Worm (Caenorhabditis elegans): ENCODE data around the gene mdt-15.

The mdt-15 gene

DNA sequence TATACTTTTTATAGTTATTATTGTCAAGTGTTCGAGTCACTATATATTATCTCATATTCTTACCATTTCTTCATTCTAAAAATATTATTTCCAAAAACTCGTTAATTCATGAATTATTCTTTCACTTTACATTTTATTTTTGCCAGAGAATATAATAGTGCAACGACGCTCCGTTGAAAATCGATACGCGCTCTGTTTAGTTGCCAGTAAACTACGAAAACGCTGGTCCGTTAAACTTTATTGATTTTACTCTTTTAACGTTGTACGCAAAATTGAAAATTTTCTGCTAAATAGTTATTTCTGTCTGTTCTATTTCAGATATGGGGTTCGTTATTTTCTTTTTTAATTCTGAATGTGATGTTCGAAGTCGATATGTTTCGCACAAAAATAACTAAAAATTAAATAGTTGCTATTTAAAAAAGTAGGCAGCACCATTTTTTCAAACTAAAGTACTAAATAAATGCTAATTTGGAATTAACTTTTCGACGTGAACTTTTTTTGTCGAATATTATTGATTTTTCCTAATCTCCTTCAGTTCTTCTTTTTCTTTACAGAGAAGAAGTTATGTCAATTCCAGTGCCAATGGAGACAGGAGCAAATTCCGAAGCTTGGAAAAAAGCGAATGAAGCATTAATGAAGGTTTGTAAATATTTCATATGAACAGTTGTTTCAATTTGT lies 45.9 kb upstream of the mdt-15 start, which contains the start of gene hpo-10 (continued):
- no peak for TF ChIP-seq nhr-10 (tag; optimal IDR thresholded peaks at IDR 0.05)
- no peak for TF ChIP-seq attf-4 (tag; optimal IDR thresholded peaks at IDR 0.05)
- no peak for TF ChIP-seq egl-43 (GFP tag; IDR thresholded peaks at IDR 0.05)
- no peak for TF ChIP-seq dmd-9 (GFP tag; IDR thresholded peaks at IDR 0.05)
- peak in 1 of 2 experiments; percentile 65 for TF ChIP-seq lsy-2 (tag; optimal IDR thresholded peaks at IDR 0.05)
- TF ChIP-seq skn-1 (tag; optimal IDR thresholded peaks at IDR 0.05), result no peak
- TF ChIP-seq daf-8 (GFP tag; IDR thresholded peaks at IDR 0.05), result no peak
- TF ChIP-seq mep-1 (tag; optimal IDR thresholded peaks at IDR 0.05), result peak; percentile 32
- TF ChIP-seq nhr-6 (tag; optimal IDR thresholded peaks at IDR 0.05), result peak; percentile 43
- no peak for TF ChIP-seq pha-4 (GFP tag; IDR thresholded peaks at IDR 0.05)
- no peak for TF ChIP-seq pha-4 (tag; optimal IDR thresholded peaks at IDR 0.05)
- TF ChIP-seq T20F7.1 (GFP tag; optimal IDR thresholded peaks at IDR 0.05), result peak; percentile 89
- TF ChIP-seq lir-3 (tag; optimal IDR thresholded peaks at IDR 0.05), result no peak
- no peak for TF ChIP-seq nhr-41 (GFP tag; IDR thresholded peaks at IDR 0.05)
- no peak for TF ChIP-seq zfp-2 (tag; optimal IDR thresholded peaks at IDR 0.05)
- no peak for TF ChIP-seq ztf-7 (tag; optimal IDR thresholded peaks at IDR 0.05)
- peak; percentile 37; the same call in 1 of the 2 replicates for TF ChIP-seq lin-38 (GFP tag; IDR thresholded peaks at IDR 0.05)

DNA sequence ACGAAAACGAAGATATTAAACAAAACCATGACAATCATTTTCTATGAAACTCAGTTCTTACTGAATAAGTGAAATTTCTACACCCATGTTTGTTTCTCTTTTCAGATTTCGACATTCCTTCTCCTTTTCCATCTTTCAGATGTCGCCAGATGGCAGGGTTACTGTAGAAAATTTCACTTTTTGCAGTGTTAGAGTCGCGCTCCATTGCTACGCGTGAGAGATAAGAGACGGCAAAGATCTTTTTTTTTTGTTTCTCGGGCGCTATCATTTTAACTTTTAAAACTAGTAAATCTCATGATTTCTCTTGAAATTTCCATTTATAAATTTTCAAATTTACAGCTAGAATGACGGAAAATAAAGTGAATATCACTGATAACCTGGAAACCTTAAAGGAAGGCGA lies 44.7 kb upstream of the mdt-15 start, which contains the start of the genes mig-21 and F01F1.2:
TSS of gene mig-21 (minus strand) at position 166 of the 400 bp plus-strand sequence.
TSS of gene F01F1.2 (plus strand) at position 340 of the 400 bp plus-strand sequence.
- no peak for TF ChIP-seq nhr-41 (GFP tag; IDR thresholded peaks at IDR 0.05)
- peak in 1 of 2 experiments; percentile 75 for TF ChIP-seq lsy-2 (tag; optimal IDR thresholded peaks at IDR 0.05)
- TF ChIP-seq lin-38 (GFP tag; IDR thresholded peaks at IDR 0.05), result peak; percentile 49; the same call in 1 of the 2 replicates
- TF ChIP-seq aly-2 (tag; optimal IDR thresholded peaks at IDR 0.05), result no peak
- peak; percentile 31 for TF ChIP-seq mes-2 (tag; optimal IDR thresholded peaks at IDR 0.05; ENCODE audit: poor library complexity, severe bottlenecking)

DNA sequence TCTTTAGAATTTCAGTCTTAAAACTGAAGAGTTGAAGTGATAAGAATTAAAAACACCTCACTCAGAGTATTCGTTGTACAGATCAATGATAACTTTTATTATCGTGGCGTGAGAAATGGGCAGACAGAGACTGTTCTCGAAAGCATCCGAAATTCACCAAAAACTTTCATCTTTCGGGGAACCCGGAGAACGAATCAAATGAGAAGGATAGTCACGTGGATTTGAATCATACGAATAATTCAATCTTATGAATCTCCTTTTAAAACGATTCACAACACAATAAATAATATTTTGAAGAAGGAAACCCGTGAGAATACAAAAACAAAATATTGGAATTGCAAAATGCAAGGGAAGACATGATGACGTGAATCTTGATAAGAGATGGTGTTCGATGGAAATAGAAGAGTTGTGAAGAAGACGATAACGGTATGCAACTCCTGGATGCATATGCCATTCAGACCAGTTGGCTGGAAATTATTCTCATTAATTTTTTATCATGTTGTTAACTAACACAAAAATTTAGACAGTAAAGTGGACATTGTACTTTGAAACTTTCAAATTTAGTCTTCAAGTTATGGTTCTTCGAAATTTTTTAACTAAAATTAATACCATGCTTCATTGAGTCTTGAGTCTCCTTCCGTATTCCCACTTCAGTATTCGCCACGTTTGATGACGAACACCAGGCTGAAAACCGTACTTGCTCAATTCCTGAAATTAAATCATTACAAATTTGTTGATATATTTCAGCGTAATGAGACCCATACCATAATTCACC lies 43.5 kb upstream of the mdt-15 start:
- TF ChIP-seq rbr-2 (tag; optimal IDR thresholded peaks at IDR 0.05), result no peak
- no peak for TF ChIP-seq saeg-2 (GFP tag; IDR thresholded peaks at IDR 0.05)
- no peak for TF ChIP-seq lin-29 (GFP tag; IDR thresholded peaks at IDR 0.05)
- TF ChIP-seq snpc-4 (tag; optimal IDR thresholded peaks at IDR 0.05), result no peak
- no peak for TF ChIP-seq daf-16 (GFP tag; optimal IDR thresholded peaks at IDR 0.05)
- TF ChIP-seq daf-16 (tag; optimal IDR thresholded peaks at IDR 0.05), result peak; percentile 61
- no peak for TF ChIP-seq nhr-77 (tag; optimal IDR thresholded peaks at IDR 0.05)
- peak; percentile 80 for TF ChIP-seq dve-1 (tag; optimal IDR thresholded peaks at IDR 0.05; ENCODE audit: insufficient read depth)
- TF ChIP-seq tra-1 (GFP tag; IDR thresholded peaks at IDR 0.05), result no peak
- peak in 1 of 2 experiments; percentile 72 for TF ChIP-seq unc-62 (GFP tag; optimal IDR thresholded peaks at IDR 0.05 in 1 of 2)
- no peak for TF ChIP-seq unc-62 (tag; optimal IDR thresholded peaks at IDR 0.05)
- no peak for TF ChIP-seq nhr-41 (GFP tag; IDR thresholded peaks at IDR 0.05)
- TF ChIP-seq nhr-42 (GFP tag; IDR thresholded peaks at IDR 0.05), result no peak
- TF ChIP-seq fos-1 (tag; optimal IDR thresholded peaks at IDR 0.05), result no peak
- TF ChIP-seq arid-1 (GFP tag; conservative IDR thresholded peaks at IDR 0.05), result no peak
- peak; percentile 83 for TF ChIP-seq hlh-30 (tag; optimal IDR thresholded peaks at IDR 0.05; ENCODE audit: insufficient read depth)
- TF ChIP-seq php-3 (GFP tag; IDR thresholded peaks at IDR 0.05), result 0 out of 2 replicates have a peak, but pooled peaks have one; percentile 18
- TF ChIP-seq madf-5 (GFP tag; IDR thresholded peaks at IDR 0.05), result no peak
- TF ChIP-seq hlh-11 (tag; optimal IDR thresholded peaks at IDR 0.05), result peak; percentile 65
- peak; percentile 78 for TF ChIP-seq aha-1 (tag)
- no peak for TF ChIP-seq D1046.2 (GFP tag; IDR thresholded peaks at IDR 0.05)
- TF ChIP-seq nhr-28 (tag; optimal IDR thresholded peaks at IDR 0.05), result peak; percentile 57
- 0 out of 2 replicates have a peak, but pooled peaks have one; percentile 12 for TF ChIP-seq hmg-1.1 (GFP tag; IDR thresholded peaks at IDR 0.05)
- peak; percentile 57 for TF ChIP-seq dmd-6 (GFP tag; IDR thresholded peaks at IDR 0.05)
- TF ChIP-seq lim-7 (GFP tag; IDR thresholded peaks at IDR 0.05), result no peak
- TF ChIP-seq nhr-25 (tag; optimal IDR thresholded peaks at IDR 0.05; ENCODE audit: borderline replicate concordance, insufficient read depth), result no peak
- peak; percentile 34 for TF ChIP-seq mep-1 (tag; optimal IDR thresholded peaks at IDR 0.05)
- TF ChIP-seq fkh-10 (GFP tag; optimal IDR thresholded peaks at IDR 0.05), result no peak
- TF ChIP-seq Y75B8A.6 (GFP tag; IDR thresholded peaks at IDR 0.05), result no peak

Data from whole organism, L4 larva.